Fruit fly (Drosophila melanogaster) whole organism, adult: ENCODE measurements around the gene Tmtc1.

Experiments
- CG11617 ChIP-seq: fragments of 200-800 bp; sonication (Bioruptor generic); optimal IDR thresholded peaks from 2 replicates; lab custom pipeline; 2017; ENCODE audit warnings: mild to moderate bottlenecking, missing biosample characterization, missing genetic modification reagents, missing genetic modification characterization
- CG12768 ChIP-seq: fragments of 200-800 bp; sonication (Bioruptor generic); optimal IDR thresholded peaks from 2 replicates; lab custom pipeline; 2017; ENCODE audit warnings: missing biosample characterization, missing genetic modification characterization, mild to moderate bottlenecking, moderate library complexity, missing genetic modification reagents
- CG1620 ChIP-seq: fragments of 200-800 bp; sonication (Bioruptor generic); optimal IDR thresholded peaks from 2 replicates; lab custom pipeline; 2016; ENCODE audit warnings: missing biosample characterization, missing genetic modification characterization
- CG7045 ChIP-seq: fragments of 200-800 bp; sonication (Bioruptor generic); optimal IDR thresholded peaks from 2 replicates; lab custom pipeline; 2017; ENCODE audit warnings: missing biosample characterization, mild to moderate bottlenecking, missing genetic modification characterization
- Mnt ChIP-seq: fragments of 200-800 bp; sonication (Bioruptor generic); optimal IDR thresholded peaks from 2 replicates; lab custom pipeline; 2016; ENCODE audit warnings: missing biosample characterization, mild to moderate bottlenecking, missing genetic modification characterization
- bab1 ChIP-seq: fragments of 200-800 bp; sonication (Bioruptor generic); optimal IDR thresholded peaks from 3 replicates; lab custom pipeline; 2019; ENCODE audit warnings: missing biosample characterization, mild to moderate bottlenecking, missing genetic modification characterization, moderate library complexity
- cic ChIP-seq: fragments of 200-800 bp; sonication (Bioruptor generic); optimal IDR thresholded peaks from 2 replicates; lab custom pipeline; 2017; ENCODE audit warnings: missing biosample characterization, mild to moderate bottlenecking, missing genetic modification characterization, moderate library complexity
- cnc ChIP-seq, 2 experiments: fragments of >200 bp; optimal IDR thresholded peaks; 2 replicates each; lab custom pipeline; 2017
- kay ChIP-seq: fragments of 200-800 bp; sonication (Bioruptor generic); peaks from one replicate; lab custom pipeline; 2016; ENCODE audit warnings: missing biosample characterization, missing genetic modification characterization, borderline replicate concordance
- ovo ChIP-seq: fragments of 200-800 bp; sonication (Bioruptor generic); optimal IDR thresholded peaks from 2 replicates; lab custom pipeline; 2016; ENCODE audit warnings: missing biosample characterization, missing genetic modification characterization
- pad ChIP-seq: fragments of 200-800 bp; sonication (Bioruptor generic); optimal IDR thresholded peaks from 3 replicates; lab custom pipeline; 2017; ENCODE audit warnings: missing biosample characterization, missing genetic modification characterization, mild to moderate bottlenecking, moderate library complexity, missing genetic modification reagents

DNA sequence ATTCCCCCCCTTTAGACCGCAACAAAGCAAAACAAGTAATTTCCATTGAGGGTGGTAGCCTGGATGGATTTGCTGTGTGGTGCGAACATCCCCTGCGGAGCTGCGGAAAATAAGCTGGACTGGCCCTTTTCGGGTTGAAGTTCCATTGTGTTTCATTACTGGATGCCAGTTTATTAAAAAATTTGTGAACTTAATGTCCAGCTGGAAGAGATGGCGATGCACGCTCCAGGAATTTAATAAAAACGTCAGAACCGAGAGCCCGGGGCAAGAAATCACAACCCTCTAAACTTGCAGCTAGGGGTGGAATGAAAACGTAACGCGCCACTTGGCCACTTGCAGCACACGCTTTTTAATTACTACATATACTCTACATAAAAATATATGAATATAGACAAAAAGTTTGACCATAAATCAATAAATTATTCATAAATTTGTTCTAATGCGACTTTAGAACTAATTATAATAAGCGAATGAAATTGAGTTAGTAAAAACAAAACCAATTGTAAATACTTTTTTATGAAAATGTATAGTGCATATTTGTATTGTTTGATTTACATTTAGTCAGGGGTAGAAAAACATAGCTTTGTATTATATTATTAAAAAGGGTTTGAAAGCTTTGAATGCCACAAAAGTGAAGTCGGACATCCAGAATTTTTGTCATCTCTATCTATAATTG, 41.1 kb upstream of the Tmtc1 start:
- TF ChIP-seq kay (GFP tag; lab: Kevin White, UChicago), result no peak
- no peak for TF ChIP-seq cic (GFP tag; lab: Kevin White, UChicago)
- no peak for TF ChIP-seq CG11617 (GFP tag; lab: Kevin White, UChicago)
- no peak for TF ChIP-seq bab1 (GFP tag; lab: Kevin White, UChicago)
- no peak for TF ChIP-seq CG12768 (GFP tag; lab: Kevin White, UChicago)
- TF ChIP-seq cnc (optimal IDR thresholded peaks at IDR 0.05; lab: Kevin White, UChicago), result no peak
- TF ChIP-seq pad (GFP tag; lab: Kevin White, UChicago), result no peak
- TF ChIP-seq Mnt, result no peak
- TF ChIP-seq ovo (GFP tag; lab: Kevin White, UChicago), result no peak
- no peak for TF ChIP-seq CG1620
- no peak for TF ChIP-seq CG7045
